Fruit fly (Drosophila melanogaster) whole organism, embryonic: ENCODE data around the gene Rlb1.

Experiments
- CG10147 ChIP-seq: fragments of 200-800 bp; sonication (Bioruptor generic); optimal IDR thresholded peaks from 2 replicates; lab custom pipeline; 2019; ENCODE audit warnings: missing biosample characterization, mild to moderate bottlenecking, missing genetic modification characterization, moderate library complexity
- CG10462 ChIP-seq: fragments of 200-800 bp; sonication (Bioruptor generic); optimal IDR thresholded peaks from 2 replicates; lab custom pipeline; 2016; ENCODE audit warnings: missing biosample characterization, missing genetic modification characterization
- CG10959 ChIP-seq: fragments of 200-800 bp; sonication (Bioruptor generic); IDR thresholded peaks from 2 replicates; pipeline ENCODE4 v1.3.6; 2022; ENCODE audit warnings: missing biosample characterization, missing genetic modification characterization
- CG12155 ChIP-seq: fragments of 200-800 bp; sonication (Bioruptor generic); optimal IDR thresholded peaks from 3 replicates; lab custom pipeline; 2016; ENCODE audit warnings: missing biosample characterization, missing genetic modification characterization
- CG1233 ChIP-seq: fragments of 200-800 bp; sonication (Bioruptor generic); optimal IDR thresholded peaks from 4 replicates; lab custom pipeline; 2018; ENCODE audit warnings: missing biosample characterization, mild to moderate bottlenecking, missing genetic modification characterization
- CG12942 ChIP-seq: fragments of 200-800 bp; sonication (Bioruptor generic); optimal IDR thresholded peaks from 3 replicates; lab custom pipeline; 2016; ENCODE audit warnings: missing biosample characterization, missing genetic modification characterization
- CG13287 ChIP-seq: fragments of 200-800 bp; sonication (Bioruptor generic); IDR thresholded peaks from 2 replicates; pipeline ENCODE4 v1.3.6; 2022; ENCODE audit warnings: missing biosample characterization, missing genetic modification characterization; ENCODE audit not compliant: partially characterized antibody
- CG14710 ChIP-seq: fragments of 200-800 bp; sonication (Bioruptor generic); optimal IDR thresholded peaks from 3 replicates; lab custom pipeline; 2019; ENCODE audit warnings: missing biosample characterization, mild to moderate bottlenecking, missing genetic modification characterization, moderate library complexity
- CG15269 ChIP-seq: fragments of 200-800 bp; sonication (Bioruptor generic); optimal IDR thresholded peaks from 2 replicates; lab custom pipeline; 2018; ENCODE audit warnings: missing biosample characterization, mild to moderate bottlenecking, missing genetic modification characterization, moderate library complexity
- CG1529 ChIP-seq: fragments of 200-800 bp; sonication (Bioruptor generic); optimal IDR thresholded peaks from 3 replicates; lab custom pipeline; 2018; ENCODE audit warnings: missing biosample characterization, missing genetic modification characterization
- CG17186 ChIP-seq: fragments of 200-800 bp; sonication (Bioruptor generic); optimal IDR thresholded peaks from 3 replicates; lab custom pipeline; 2017; ENCODE audit warnings: missing biosample characterization, missing genetic modification reagents, missing genetic modification characterization
- CG18262 ChIP-seq: fragments of 200-800 bp; optimal IDR thresholded peaks from 3 replicates; lab custom pipeline; 2019; ENCODE audit warnings: missing biosample characterization, mild to moderate bottlenecking, missing genetic modification characterization, moderate library complexity
- CG2116 ChIP-seq: fragments of 200-800 bp; sonication (Bioruptor generic); optimal IDR thresholded peaks from 3 replicates; lab custom pipeline; 2018; ENCODE audit warnings: missing biosample characterization, mild to moderate bottlenecking, missing genetic modification characterization
- CG2129 ChIP-seq: fragments of 200-800 bp; sonication (Bioruptor generic); IDR thresholded peaks from 2 replicates; pipeline ENCODE4 v1.3.6; 2022; ENCODE audit warnings: missing biosample characterization, missing genetic modification characterization; ENCODE audit not compliant: partially characterized antibody
- CG2875 ChIP-seq: fragments of 200-800 bp; sonication (Bioruptor generic); optimal IDR thresholded peaks from 2 replicates; lab custom pipeline; 2017; ENCODE audit warnings: missing biosample characterization, mild to moderate bottlenecking, missing genetic modification characterization, missing genetic modification reagents
- CG3065 ChIP-seq: fragments of 200-800 bp; sonication (Bioruptor generic); optimal IDR thresholded peaks from 2 replicates; lab custom pipeline; 2016; ENCODE audit warnings: missing biosample characterization, missing genetic modification characterization
- CG31365 ChIP-seq: fragments of 200-800 bp; sonication (Bioruptor generic); optimal IDR thresholded peaks from 2 replicates; lab custom pipeline; 2018; ENCODE audit warnings: missing biosample characterization, mild to moderate bottlenecking, missing genetic modification characterization
- CG4707 ChIP-seq: fragments of 200-800 bp; sonication (Bioruptor generic); optimal IDR thresholded peaks from 2 replicates; lab custom pipeline; 2018; ENCODE audit warnings: missing biosample characterization, mild to moderate bottlenecking, missing genetic modification characterization, moderate library complexity
- CG8388 ChIP-seq: fragments of 200-800 bp; sonication (Bioruptor generic); optimal IDR thresholded peaks from 2 replicates; lab custom pipeline; 2019; ENCODE audit warnings: missing biosample characterization, mild to moderate bottlenecking, missing genetic modification characterization, moderate library complexity
- CG8765 ChIP-seq: fragments of 200-800 bp; sonication (Bioruptor generic); IDR thresholded peaks from 2 replicates; pipeline ENCODE4 v1.3.6; 2022; ENCODE audit warnings: missing biosample characterization, missing genetic modification characterization
- CG9817 ChIP-seq: fragments of 200-800 bp; sonication (Bioruptor generic); optimal IDR thresholded peaks from 2 replicates; lab custom pipeline; 2018; ENCODE audit warnings: missing biosample characterization, mild to moderate bottlenecking, missing genetic modification characterization, moderate library complexity
- Chrac-16 ChIP-seq: fragments of 200-800 bp; sonication (Bioruptor generic); optimal IDR thresholded peaks from 3 replicates; lab custom pipeline; 2016; ENCODE audit warnings: missing biosample characterization, missing genetic modification characterization
- D19B ChIP-seq: fragments of 200-800 bp; sonication (Bioruptor generic); optimal IDR thresholded peaks from 2 replicates; lab custom pipeline; 2017; ENCODE audit warnings: missing biosample characterization, mild to moderate bottlenecking, missing genetic modification characterization
- Deaf1 ChIP-seq: fragments of 200-800 bp; optimal IDR thresholded peaks from 3 replicates; lab custom pipeline; 2019; ENCODE audit warnings: missing biosample characterization, mild to moderate bottlenecking, missing genetic modification characterization, moderate library complexity
- E2f2 ChIP-seq: fragments of 200-800 bp; sonication (Bioruptor generic); IDR thresholded peaks from 2 replicates; pipeline ENCODE4 v1.3.6; 2022; ENCODE audit warnings: missing biosample characterization, missing genetic modification characterization
- Fer1 ChIP-seq: fragments of 200-800 bp; sonication (Bioruptor generic); optimal IDR thresholded peaks from 2 replicates; lab custom pipeline; 2017; ENCODE audit warnings: missing biosample characterization, mild to moderate bottlenecking, missing genetic modification characterization
- Fer3 ChIP-seq: fragments of 200-800 bp; sonication (Bioruptor generic); optimal IDR thresholded peaks from 2 replicates; lab custom pipeline; 2018; ENCODE audit warnings: missing biosample characterization, mild to moderate bottlenecking, missing genetic modification characterization, moderate library complexity
- Hmx ChIP-seq: fragments of 200-800 bp; sonication (Bioruptor generic); optimal IDR thresholded peaks from 2 replicates; lab custom pipeline; 2016; ENCODE audit warnings: missing biosample characterization, missing genetic modification characterization
- Jarid2 ChIP-seq: fragments of 200-800 bp; sonication (Bioruptor generic); optimal IDR thresholded peaks from 3 replicates; lab custom pipeline; 2017; ENCODE audit warnings: mild to moderate bottlenecking, missing biosample characterization, missing genetic modification reagents, missing genetic modification characterization
- MBD-R2 ChIP-seq: fragments of 200-800 bp; sonication (Bioruptor generic); IDR thresholded peaks from 2 replicates; pipeline ENCODE4 v1.3.6; 2022; ENCODE audit warnings: missing biosample characterization, missing genetic modification characterization
- Rfx ChIP-seq: fragments of 200-800 bp; sonication (Bioruptor generic); IDR thresholded peaks from 2 replicates; pipeline ENCODE4 v1.3.6; 2022; ENCODE audit warnings: missing biosample characterization, missing genetic modification characterization
- Sox100B ChIP-seq: fragments of 200-800 bp; sonication (Bioruptor generic); optimal IDR thresholded peaks from 3 replicates; lab custom pipeline; 2018; ENCODE audit warnings: missing biosample characterization, mild to moderate bottlenecking, missing genetic modification characterization
- Usf ChIP-seq: fragments of 200-800 bp; sonication (Bioruptor generic); optimal IDR thresholded peaks from 2 replicates; lab custom pipeline; 2017; ENCODE audit warnings: missing genotype, missing biosample characterization, missing genetic modification characterization
- Vsx1 ChIP-seq: fragments of 200-800 bp; sonication (Bioruptor generic); optimal IDR thresholded peaks from 2 replicates; lab custom pipeline; 2017; ENCODE audit warnings: missing biosample characterization, mild to moderate bottlenecking, missing genetic modification characterization, missing genetic modification reagents
- amos ChIP-seq: fragments of 200-800 bp; sonication (Bioruptor generic); IDR thresholded peaks from 2 replicates; pipeline ENCODE4 v1.3.6; 2022; ENCODE audit warnings: missing biosample characterization, missing genetic modification characterization; ENCODE audit not compliant: partially characterized antibody
- bigmax ChIP-seq: fragments of 200-800 bp; sonication (Bioruptor generic); optimal IDR thresholded peaks from 2 replicates; lab custom pipeline; 2018; ENCODE audit warnings: missing biosample characterization, mild to moderate bottlenecking, missing genetic modification characterization
- eyg ChIP-seq: fragments of 200-800 bp; sonication (Bioruptor generic); optimal IDR thresholded peaks from 3 replicates; lab custom pipeline; 2016; ENCODE audit warnings: missing biosample characterization, missing genetic modification characterization
- grn ChIP-seq: fragments of 200-800 bp; sonication (Bioruptor generic); optimal IDR thresholded peaks from 3 replicates; lab custom pipeline; 2017; ENCODE audit warnings: missing biosample characterization, missing genetic modification characterization
- jigr1 ChIP-seq: fragments of 200-800 bp; sonication (Bioruptor generic); IDR thresholded peaks from 3 replicates; pipeline ENCODE4 v1.3.6; 2022; ENCODE audit warnings: missing biosample characterization, missing genetic modification characterization
- jumu ChIP-seq: fragments of 200-800 bp; sonication (Bioruptor generic); optimal IDR thresholded peaks from 3 replicates; lab custom pipeline; 2016; ENCODE audit warnings: missing biosample characterization, missing genetic modification characterization
- kah ChIP-seq: fragments of 200-800 bp; sonication (Bioruptor generic); optimal IDR thresholded peaks from 2 replicates; lab custom pipeline; 2018; ENCODE audit warnings: missing biosample characterization, mild to moderate bottlenecking, missing genetic modification characterization
- lbe ChIP-seq: fragments of 200-800 bp; sonication (Bioruptor generic); optimal IDR thresholded peaks from 2 replicates; lab custom pipeline; 2016; ENCODE audit warnings: missing biosample characterization, mild to moderate bottlenecking, missing genetic modification characterization
- lov ChIP-seq, 2 experiments: fragments of 200-800 bp in 1 of 2; fragments of >200 bp in 1 of 2; sonication (Bioruptor generic) in 1 of 2; IDR thresholded peaks in 1 of 2; optimal IDR thresholded peaks in 1 of 2; 2 replicates in 1 of 2; 3 replicates in 1 of 2; pipeline versions ENCODE4 v1.3.6 to Lab custom; 2017 to 2022; ENCODE audit warnings: missing biosample characterization in 1 of 2, missing genetic modification characterization in 1 of 2
- pfk ChIP-seq: fragments of 200-800 bp; sonication (Bioruptor generic); optimal IDR thresholded peaks from 2 replicates; lab custom pipeline; 2018; ENCODE audit warnings: missing biosample characterization, mild to moderate bottlenecking, missing genetic modification characterization, moderate library complexity
- repo ChIP-seq: fragments of 200-800 bp; sonication (Bioruptor generic); optimal IDR thresholded peaks from 2 replicates; lab custom pipeline; 2016; ENCODE audit warnings: missing biosample characterization, missing genetic modification characterization
- rib ChIP-seq: fragments of 200-800 bp; sonication (Bioruptor generic); IDR thresholded peaks from 2 replicates; pipeline ENCODE4 v1.3.6; 2022; ENCODE audit warnings: missing biosample characterization, missing genetic modification characterization
- sd ChIP-seq: fragments of 200-800 bp; sonication (Bioruptor generic); optimal IDR thresholded peaks from 3 replicates; lab custom pipeline; 2018; ENCODE audit warnings: missing biosample characterization, mild to moderate bottlenecking, missing genetic modification characterization, moderate library complexity
- sob ChIP-seq: fragments of 200-800 bp; sonication (Bioruptor generic); IDR thresholded peaks from 2 replicates; pipeline ENCODE4 v1.3.6; 2022; ENCODE audit warnings: missing biosample characterization, missing genetic modification characterization
- tup ChIP-seq: fragments of 200-800 bp; sonication (Bioruptor generic); optimal IDR thresholded peaks from 2 replicates; lab custom pipeline; 2016; ENCODE audit warnings: missing biosample characterization, mild to moderate bottlenecking, missing genetic modification characterization, moderate library complexity
- wek ChIP-seq: fragments of 200-800 bp; sonication (Bioruptor generic); optimal IDR thresholded peaks from 3 replicates; lab custom pipeline; 2018; ENCODE audit warnings: missing biosample characterization, mild to moderate bottlenecking, missing genetic modification characterization, moderate library complexity

The Rlb1 gene

DNA sequence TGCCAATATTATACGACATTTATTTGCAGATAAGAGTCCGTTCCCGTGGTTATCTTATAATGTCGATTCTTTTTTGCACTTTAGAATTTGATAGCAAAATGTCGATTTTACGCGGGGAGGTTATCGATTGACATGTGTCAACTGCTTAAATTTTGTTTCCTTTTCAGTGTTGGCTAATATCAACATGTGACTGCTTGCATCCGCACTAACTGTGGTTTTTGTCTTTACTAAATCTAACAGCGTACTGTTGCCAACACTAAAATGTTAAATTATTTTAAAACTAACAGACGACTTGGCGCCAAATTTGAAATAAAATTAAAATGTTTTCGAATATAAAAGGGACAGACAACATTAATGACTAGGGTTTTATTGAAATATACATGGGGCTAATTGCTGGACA lies 16.4 kb upstream of the Rlb1 start (continued):
- peak; percentile 46 for TF ChIP-seq Usf (GFP tag; lab: Kevin White, UChicago)
- TF ChIP-seq repo (GFP tag; lab: Kevin White, UChicago) = peak; percentile 38
- peak; percentile 66; the same call in 1 of the 2 replicates for TF ChIP-seq amos (GFP tag; lab: Robert Waterston, UW)
- no peak for TF ChIP-seq Sox100B (GFP tag; lab: Kevin White, UChicago)
- peak; percentile 47 for TF ChIP-seq sd
- TF ChIP-seq lbe = peak; percentile 67
- peak; percentile 22 for TF ChIP-seq Deaf1
- TF ChIP-seq Fer3 (tag; lab: Kevin White, UChicago) = peak; percentile 60
- no peak for TF ChIP-seq CG8388 (GFP tag; lab: Kevin White, UChicago)
- no peak for TF ChIP-seq CG10462 (GFP tag; lab: Kevin White, UChicago)
- TF ChIP-seq Fer1 (GFP tag; lab: Kevin White, UChicago) = peak; percentile 75
- peak; percentile 72 for TF ChIP-seq rib (GFP tag; lab: Robert Waterston, UW)
- TF ChIP-seq CG4707 (GFP tag; lab: Kevin White, UChicago) = no peak
- TF ChIP-seq CG13287 (GFP tag; lab: Robert Waterston, UW) = peak; percentile 81
- peak; percentile 36 for TF ChIP-seq Vsx1 (GFP tag; lab: Kevin White, UChicago)
- no peak for TF ChIP-seq kah (GFP tag; lab: Kevin White, UChicago)
- no peak for TF ChIP-seq jigr1 (GFP tag; lab: Robert Waterston, UW)
- TF ChIP-seq Jarid2 (GFP tag; lab: Kevin White, UChicago) = no peak
- peak; percentile 80 for TF ChIP-seq eyg (GFP tag; lab: Kevin White, UChicago)
- peak; percentile 35 for TF ChIP-seq CG17186 (GFP tag; lab: Kevin White, UChicago)
- peak; percentile 12 for TF ChIP-seq D19B (GFP tag; lab: Kevin White, UChicago)
- TF ChIP-seq CG14710 (tag; lab: Kevin White, UChicago) = peak; percentile 86
- TF ChIP-seq jumu (GFP tag; lab: Kevin White, UChicago) = peak; percentile 81
- peak; percentile 85 for TF ChIP-seq sob (GFP tag; lab: Robert Waterston, UW)
- TF ChIP-seq CG3065 = peak; percentile 18
- TF ChIP-seq CG2875 (GFP tag; lab: Kevin White, UChicago) = peak; percentile 29
- peak; percentile 91 for TF ChIP-seq Rfx (GFP tag; lab: Robert Waterston, UW)
- no peak for TF ChIP-seq CG2129 (GFP tag; lab: Robert Waterston, UW)
- TF ChIP-seq CG1529 (GFP tag; lab: Kevin White, UChicago) = no peak
- peak; percentile 78 for TF ChIP-seq CG12155 (GFP tag; lab: Kevin White, UChicago)
- peak; percentile 84 for TF ChIP-seq grn (GFP tag; lab: Kevin White, UChicago)
- peak; percentile 23; the same call in 1 of the 2 replicates for TF ChIP-seq CG8765
- TF ChIP-seq CG12942 (GFP tag; lab: Kevin White, UChicago) = peak; percentile 74
- peak; percentile 54 for TF ChIP-seq Chrac-16 (GFP tag; lab: Kevin White, UChicago)
- TF ChIP-seq CG31365 (tag; lab: Kevin White, UChicago) = peak; percentile 98
- peak; percentile 80 for TF ChIP-seq CG1233 (GFP tag; lab: Kevin White, UChicago)
- no peak for TF ChIP-seq lov (optimal IDR thresholded peaks at IDR 0.05; lab: Kevin White, UChicago)
- peak; percentile 31; the same call in 1 of the 3 replicates for TF ChIP-seq lov (GFP tag; IDR thresholded peaks at IDR 0.05; lab: Robert Waterston, UW)
- peak; percentile 81 for TF ChIP-seq CG2116
- TF ChIP-seq CG10959 (GFP tag; lab: Robert Waterston, UW) = no peak
- TF ChIP-seq MBD-R2 (GFP tag; lab: Robert Waterston, UW) = peak; percentile 36
- peak; percentile 62 for TF ChIP-seq CG10147
- peak; percentile 91 for TF ChIP-seq CG9817 (tag; lab: Kevin White, UChicago)
- TF ChIP-seq E2f2 = peak; percentile 100
- TF ChIP-seq bigmax (GFP tag; lab: Kevin White, UChicago) = peak; percentile 29
- peak; percentile 19 for TF ChIP-seq wek
- TF ChIP-seq CG15269 (tag; lab: Kevin White, UChicago) = peak; percentile 48
- peak; percentile 5 for TF ChIP-seq Hmx
- TF ChIP-seq pfk (GFP tag; lab: Kevin White, UChicago) = peak; percentile 62
- no peak for TF ChIP-seq tup
- TF ChIP-seq CG18262 = peak; percentile 38
